Worm (Caenorhabditis elegans): ENCODE results near the gene srd-20.

srd-20 gene

ce11 chrV:6053188-6053687 lies 2.2 kb upstream of the srd-20 start, which contains the start of gene seip-1 (continued):
- TF ChIP-seq nfya-1 (tag; optimal IDR thresholded peaks at IDR 0.05) (peak; percentile 88), ceh-14 (tag; optimal IDR thresholded peaks at IDR 0.05) (peak; percentile 79), C08G9.2 (tag; optimal IDR thresholded peaks at IDR 0.05) (no peak), tbx-7 (tag; optimal IDR thresholded peaks at IDR 0.05) (no peak), dve-1 (tag; optimal IDR thresholded peaks at IDR 0.05) (peak; percentile 67), pat-9 (tag; optimal IDR thresholded peaks at IDR 0.05) (no peak), odd-2 (tag; optimal IDR thresholded peaks at IDR 0.05) (no peak), dmd-4 (tag; optimal IDR thresholded peaks at IDR 0.05; ENCODE audit: borderline replicate concordance) (no peak), syd-9 (tag; optimal IDR thresholded peaks at IDR 0.05) (no peak), pros-1 (tag; optimal IDR thresholded peaks at IDR 0.05) (peak; percentile 46), K02D7.2 (tag; optimal IDR thresholded peaks at IDR 0.05) (no peak), pqm-1 (tag; optimal IDR thresholded peaks at IDR 0.05) (no peak), pax-1 (tag; optimal IDR thresholded peaks at IDR 0.05) (peak; percentile 77), che-1 (tag; optimal IDR thresholded peaks at IDR 0.05) (no peak), madf-2 (tag; optimal IDR thresholded peaks at IDR 0.05) (peak; percentile 27), zip-5 (tag; optimal IDR thresholded peaks at IDR 0.05) (no peak), ama-1 (optimal IDR thresholded peaks at IDR 0.05) (no peak), ceh-19 (GFP tag; optimal IDR thresholded peaks at IDR 0.05) (no peak), tbx-2 (tag; optimal IDR thresholded peaks at IDR 0.05) (peak; percentile 65), ztf-16 (tag; optimal IDR thresholded peaks at IDR 0.05) (no peak), ceh-45 (GFP tag; IDR thresholded peaks at IDR 0.05) (no peak), sdc-2 (tag; optimal IDR thresholded peaks at IDR 0.05) (no peak), T23F11.4 (GFP tag; optimal IDR thresholded peaks at IDR 0.05) (no peak), ref-2 (tag; optimal IDR thresholded peaks at IDR 0.05) (peak; percentile 46), lim-6 (tag; optimal IDR thresholded peaks at IDR 0.05) (no peak), elt-2 (tag; optimal IDR thresholded peaks at IDR 0.05) (peak; percentile 39), hlh-6 (tag; optimal IDR thresholded peaks at IDR 0.05) (no peak), unc-55 (GFP tag; optimal IDR thresholded peaks at IDR 0.05) (peak; percentile 92), ets-4 (tag; optimal IDR thresholded peaks at IDR 0.05) (no peak), Y22D7AL.16 (tag; optimal IDR thresholded peaks at IDR 0.05) (no peak), hlh-13 (GFP tag; optimal IDR thresholded peaks at IDR 0.05) (no peak), F13H6.1 (tag; optimal IDR thresholded peaks at IDR 0.05) (no peak)

ce11 chrV:6063330-6063729 lies 7.9 kb downstream of the srd-20 start, which contains the start of gene Y38A10A.2:
TSS of gene Y38A10A.2 (minus strand) at chrV:6063430.
- TF ChIP-seq lim-6 (tag; optimal IDR thresholded peaks at IDR 0.05), result no peak
- TF ChIP-seq ceh-34 (tag; optimal IDR thresholded peaks at IDR 0.05), result no peak
- no peak for TF ChIP-seq hlh-8 (tag; optimal IDR thresholded peaks at IDR 0.05)
- TF ChIP-seq fkh-6 (tag; optimal IDR thresholded peaks at IDR 0.05), result no peak

ce11 chrV:6067112-6067511 lies 11.7 kb downstream of the srd-20 start, which contains the start of gene srh-10:
TSS of gene srh-10 (minus strand) at chrV:6067140.
- TF ChIP-seq ceh-31 (tag; optimal IDR thresholded peaks at IDR 0.05) (no peak), C08G9.2 (tag; optimal IDR thresholded peaks at IDR 0.05) (no peak), che-1 (tag; optimal IDR thresholded peaks at IDR 0.05) (no peak), gmeb-2 (tag; optimal IDR thresholded peaks at IDR 0.05) (no peak), lin-11 (tag; optimal IDR thresholded peaks at IDR 0.05) (no peak), K09A11.1 (tag; optimal IDR thresholded peaks at IDR 0.05; ENCODE audit: insufficient read depth) (no peak), pha-4 (tag; optimal IDR thresholded peaks at IDR 0.05) (no peak), C38D4.7 (GFP tag; optimal IDR thresholded peaks at IDR 0.05) (no peak), hlh-8 (tag; optimal IDR thresholded peaks at IDR 0.05) (no peak), mec-3 (tag; optimal IDR thresholded peaks at IDR 0.05; ENCODE audit: borderline replicate concordance) (no peak), ceh-22 (tag; optimal IDR thresholded peaks at IDR 0.05) (no peak), Y22D7AL.16 (tag; optimal IDR thresholded peaks at IDR 0.05) (no peak), zip-5 (tag; optimal IDR thresholded peaks at IDR 0.05) (no peak), tbx-7 (tag; optimal IDR thresholded peaks at IDR 0.05) (no peak), eyg-1 (tag; optimal IDR thresholded peaks at IDR 0.05) (no peak), ceh-9 (tag; optimal IDR thresholded peaks at IDR 0.05) (no peak), pat-9 (tag; optimal IDR thresholded peaks at IDR 0.05) (no peak), pqm-1 (tag; optimal IDR thresholded peaks at IDR 0.05) (no peak)

Measured in whole organism, late embryonic.